Fruit fly (Drosophila melanogaster) whole organism, embryonic: Measurements from ENCODE around the gene CG33172.

Experiments used
- Bdp1 ChIP-seq: fragments of 200-800 bp; sonication (Bioruptor generic); optimal IDR thresholded peaks from 3 replicates; lab custom pipeline; 2016; ENCODE audit warnings: missing biosample characterization, missing genetic modification characterization
- CG10267 ChIP-seq: fragments of 200-800 bp; sonication (Bioruptor generic); optimal IDR thresholded peaks from 2 replicates; lab custom pipeline; 2018; ENCODE audit warnings: missing biosample characterization, mild to moderate bottlenecking, missing genetic modification characterization, moderate library complexity
- CG12299 ChIP-seq: fragments of 200-800 bp; sonication (Bioruptor generic); optimal IDR thresholded peaks from 2 replicates; lab custom pipeline; 2018; ENCODE audit warnings: missing biosample characterization, mild to moderate bottlenecking, missing genetic modification characterization
- CG12391 ChIP-seq: fragments of 200-800 bp; sonication (Bioruptor generic); optimal IDR thresholded peaks from 3 replicates; lab custom pipeline; 2018; ENCODE audit warnings: missing biosample characterization, mild to moderate bottlenecking, missing genetic modification characterization, moderate library complexity
- CG12659 ChIP-seq: fragments of 200-800 bp; sonication (Bioruptor generic); optimal IDR thresholded peaks from 3 replicates; lab custom pipeline; 2017; ENCODE audit warnings: mild to moderate bottlenecking, missing biosample characterization, missing genetic modification reagents, missing genetic modification characterization
- CG13287 ChIP-seq: fragments of 200-800 bp; sonication (Bioruptor generic); IDR thresholded peaks from 2 replicates; pipeline ENCODE4 v1.3.6; 2022; ENCODE audit warnings: missing biosample characterization, missing genetic modification characterization; ENCODE audit not compliant: partially characterized antibody
- CG14965 ChIP-seq: fragments of 200-800 bp; sonication (Bioruptor generic); optimal IDR thresholded peaks from 2 replicates; lab custom pipeline; 2016; ENCODE audit warnings: missing biosample characterization, missing genetic modification characterization, borderline replicate concordance
- CG15269 ChIP-seq: fragments of 200-800 bp; sonication (Bioruptor generic); optimal IDR thresholded peaks from 2 replicates; lab custom pipeline; 2018; ENCODE audit warnings: missing biosample characterization, mild to moderate bottlenecking, missing genetic modification characterization, moderate library complexity
- CG15514 ChIP-seq: fragments of 200-800 bp; sonication (Bioruptor generic); optimal IDR thresholded peaks from 3 replicates; lab custom pipeline; 2017; ENCODE audit warnings: missing biosample characterization, missing genetic modification characterization, mild to moderate bottlenecking, moderate library complexity, missing genetic modification reagents
- CG17328 ChIP-seq: fragments of 200-800 bp; sonication (Bioruptor generic); IDR thresholded peaks from 2 replicates; pipeline ENCODE4 v1.3.6; 2022; ENCODE audit warnings: missing biosample characterization, missing genetic modification characterization
- CG17612 ChIP-seq: fragments of 200-800 bp; sonication (Bioruptor generic); IDR thresholded peaks from 2 replicates; pipeline ENCODE4 v1.3.6; 2022; ENCODE audit warnings: missing biosample characterization, missing genetic modification characterization
- CG17912 ChIP-seq: fragments of 200-800 bp; sonication (Bioruptor generic); optimal IDR thresholded peaks from 2 replicates; lab custom pipeline; 2018; ENCODE audit warnings: missing biosample characterization, mild to moderate bottlenecking, missing genetic modification characterization
- CG2116 ChIP-seq: fragments of 200-800 bp; sonication (Bioruptor generic); optimal IDR thresholded peaks from 3 replicates; lab custom pipeline; 2018; ENCODE audit warnings: missing biosample characterization, mild to moderate bottlenecking, missing genetic modification characterization
- CG2120 ChIP-seq: fragments of 200-800 bp; sonication (Bioruptor generic); optimal IDR thresholded peaks from 3 replicates; lab custom pipeline; 2016; ENCODE audit warnings: missing biosample characterization, missing genetic modification characterization
- CG30403 ChIP-seq: fragments of 200-800 bp; sonication (Bioruptor generic); optimal IDR thresholded peaks from 3 replicates; lab custom pipeline; 2016; ENCODE audit warnings: missing biosample characterization, missing genetic modification characterization
- CG5953 ChIP-seq: fragments of 200-800 bp; sonication (Bioruptor generic); IDR thresholded peaks from 2 replicates; pipeline ENCODE4 v1.3.6; 2022; ENCODE audit warnings: missing biosample characterization, missing genetic modification characterization
- CG6654 ChIP-seq: fragments of 200-800 bp; sonication (Bioruptor generic); optimal IDR thresholded peaks from 2 replicates; lab custom pipeline; 2017; ENCODE audit warnings: missing biosample characterization, mild to moderate bottlenecking, missing genetic modification characterization
- CG6813 ChIP-seq: fragments of 200-800 bp; sonication (Bioruptor generic); optimal IDR thresholded peaks from 2 replicates; lab custom pipeline; 2017; ENCODE audit warnings: missing biosample characterization, missing genetic modification characterization, mild to moderate bottlenecking, moderate library complexity, missing genetic modification reagents
- CG9437 ChIP-seq: fragments of 200-800 bp; sonication (Bioruptor generic); optimal IDR thresholded peaks from 2 replicates; lab custom pipeline; 2018; ENCODE audit warnings: missing biosample characterization, mild to moderate bottlenecking, missing genetic modification characterization
- CG9797 ChIP-seq: fragments of 200-800 bp; sonication (Bioruptor generic); optimal IDR thresholded peaks from 3 replicates; lab custom pipeline; 2018; ENCODE audit warnings: missing biosample characterization, mild to moderate bottlenecking, missing genetic modification characterization
- CG9932 ChIP-seq: fragments of 200-800 bp; sonication (Bioruptor generic); IDR thresholded peaks from 2 replicates; pipeline ENCODE4 v1.3.6; 2022; ENCODE audit warnings: missing biosample characterization, missing genetic modification characterization
- Camta ChIP-seq: fragments of 200-800 bp; sonication (Bioruptor generic); optimal IDR thresholded peaks from 2 replicates; lab custom pipeline; 2016; ENCODE audit warnings: missing biosample characterization, missing genetic modification characterization
- CoRest ChIP-seq: fragments of 200-800 bp; sonication (Bioruptor generic); optimal IDR thresholded peaks from 3 replicates; lab custom pipeline; 2018; ENCODE audit warnings: missing biosample characterization, mild to moderate bottlenecking, missing genetic modification characterization, moderate library complexity
- D19A ChIP-seq: fragments of 200-800 bp; optimal IDR thresholded peaks from 3 replicates; lab custom pipeline; 2019; ENCODE audit warnings: missing biosample characterization, mild to moderate bottlenecking, missing genetic modification characterization, moderate library complexity
- Dref ChIP-seq: fragments of 200-800 bp; sonication (Bioruptor generic); IDR thresholded peaks from 2 replicates; pipeline ENCODE4 v1.3.6; 2022; ENCODE audit warnings: missing biosample characterization, missing genetic modification characterization
- Ets97D ChIP-seq: fragments of 200-800 bp; sonication (Bioruptor generic); optimal IDR thresholded peaks from 3 replicates; lab custom pipeline; 2016; ENCODE audit warnings: missing biosample characterization, missing genetic modification characterization
- HmgD ChIP-seq: fragments of 200-800 bp; sonication (Bioruptor generic); optimal IDR thresholded peaks from 3 replicates; lab custom pipeline; 2016; ENCODE audit warnings: missing biosample characterization, missing genetic modification characterization
- Hmr ChIP-seq: fragments of 200-800 bp; sonication (Bioruptor generic); optimal IDR thresholded peaks from 3 replicates; lab custom pipeline; 2017; ENCODE audit warnings: mild to moderate bottlenecking, missing biosample characterization, missing genetic modification reagents, missing genetic modification characterization
- Hr51 ChIP-seq, 2 experiments: fragments of 200-800 bp; sonication (Bioruptor generic); optimal IDR thresholded peaks; 2 replicates in 1 of 2; 3 replicates in 1 of 2; lab custom pipeline; 2016 to 2018; ENCODE audit warnings: missing biosample characterization in 2 of 2, missing genetic modification characterization in 2 of 2, mild to moderate bottlenecking in 1 of 2, moderate library complexity in 1 of 2
- Lhr ChIP-seq: fragments of 200-800 bp; sonication (Bioruptor generic); optimal IDR thresholded peaks from 3 replicates; lab custom pipeline; 2017; ENCODE audit warnings: mild to moderate bottlenecking, missing biosample characterization, missing genetic modification reagents, missing genetic modification characterization
- Lpt ChIP-seq: fragments of >200 bp; optimal IDR thresholded peaks from 2 replicates; lab custom pipeline; 2018; ENCODE audit warnings: missing biosample characterization, missing genetic modification characterization
- NFAT ChIP-seq: fragments of 200-800 bp; sonication (Bioruptor generic); IDR thresholded peaks from 2 replicates; pipeline ENCODE4 v1.3.6; 2022; ENCODE audit warnings: missing biosample characterization, missing genetic modification characterization
- Rfx ChIP-seq: fragments of 200-800 bp; sonication (Bioruptor generic); IDR thresholded peaks from 2 replicates; pipeline ENCODE4 v1.3.6; 2022; ENCODE audit warnings: missing biosample characterization, missing genetic modification characterization
- Sin3A ChIP-seq: fragments of >200 bp; optimal IDR thresholded peaks from 2 replicates; lab custom pipeline; 2018
- amos ChIP-seq: fragments of 200-800 bp; sonication (Bioruptor generic); IDR thresholded peaks from 2 replicates; pipeline ENCODE4 v1.3.6; 2022; ENCODE audit warnings: missing biosample characterization, missing genetic modification characterization; ENCODE audit not compliant: partially characterized antibody
- bigmax ChIP-seq: fragments of 200-800 bp; sonication (Bioruptor generic); optimal IDR thresholded peaks from 2 replicates; lab custom pipeline; 2018; ENCODE audit warnings: missing biosample characterization, mild to moderate bottlenecking, missing genetic modification characterization
- bsh ChIP-seq, 2 experiments: fragments of 200-800 bp; sonication (Bioruptor generic); optimal IDR thresholded peaks; 2 replicates each; lab custom pipeline; 2017 to 2018; ENCODE audit warnings: mild to moderate bottlenecking in 2 of 2, missing biosample characterization in 2 of 2, missing genetic modification characterization in 2 of 2, moderate library complexity in 1 of 2
- dati ChIP-seq: fragments of 200-800 bp; sonication (Bioruptor generic); IDR thresholded peaks from 2 replicates; pipeline ENCODE4 v1.3.6; 2022; ENCODE audit warnings: missing biosample characterization, missing genetic modification characterization
- fu2 ChIP-seq: fragments of 200-800 bp; sonication (Bioruptor generic); optimal IDR thresholded peaks from 2 replicates; lab custom pipeline; 2016; ENCODE audit warnings: missing biosample characterization, missing genetic modification characterization
- gsb ChIP-seq: fragments of 200-800 bp; sonication (Bioruptor generic); IDR thresholded peaks from 2 replicates; pipeline ENCODE4 v1.3.6; 2022; ENCODE audit warnings: missing biosample characterization, missing genetic modification characterization
- lilli ChIP-seq: fragments of 200-800 bp; sonication (Bioruptor generic); optimal IDR thresholded peaks from 3 replicates; lab custom pipeline; 2016; ENCODE audit warnings: missing biosample characterization, missing genetic modification characterization
- luna ChIP-seq: fragments of 200-800 bp; sonication (Bioruptor generic); optimal IDR thresholded peaks from 2 replicates; lab custom pipeline; 2016; ENCODE audit warnings: missing biosample characterization, missing genetic modification characterization
- mam ChIP-seq: fragments of 200-800 bp; sonication (Bioruptor generic); optimal IDR thresholded peaks from 3 replicates; lab custom pipeline; 2016; ENCODE audit warnings: missing biosample characterization, missing genetic modification characterization
- sqz ChIP-seq: fragments of 200-800 bp; sonication (Bioruptor generic); optimal IDR thresholded peaks from 3 replicates; lab custom pipeline; 2018; ENCODE audit warnings: missing biosample characterization, mild to moderate bottlenecking, missing genetic modification characterization
- sr ChIP-seq: fragments of 200-800 bp; sonication (Bioruptor generic); IDR thresholded peaks from 3 replicates; pipeline ENCODE4 v1.3.6; 2022; ENCODE audit warnings: missing biosample characterization, missing genetic modification characterization
- stwl ChIP-seq: fragments of 200-800 bp; sonication (Bioruptor generic); optimal IDR thresholded peaks from 3 replicates; lab custom pipeline; 2018; ENCODE audit warnings: missing biosample characterization, mild to moderate bottlenecking, missing genetic modification characterization, moderate library complexity
- tll ChIP-seq, 2 experiments: fragments of 200-800 bp in 1 of 2; fragments of >200 bp in 1 of 2; sonication (Bioruptor generic) in 1 of 2; optimal IDR thresholded peaks; 2 replicates each; lab custom pipeline; 2017 to 2019; ENCODE audit warnings: missing biosample characterization in 2 of 2, missing genetic modification characterization in 2 of 2, mild to moderate bottlenecking in 1 of 2, moderate library complexity in 1 of 2
- wek ChIP-seq: fragments of 200-800 bp; sonication (Bioruptor generic); optimal IDR thresholded peaks from 3 replicates; lab custom pipeline; 2018; ENCODE audit warnings: missing biosample characterization, mild to moderate bottlenecking, missing genetic modification characterization, moderate library complexity
- zfh2 ChIP-seq: fragments of 200-800 bp; sonication (Bioruptor generic); optimal IDR thresholded peaks from 2 replicates; lab custom pipeline; 2016; ENCODE audit warnings: missing biosample characterization, missing genetic modification characterization

CG33172 gene

dm6 chrX:15785429-15786239 is 16.2 kb downstream of the CG33172 start, which contains the start of the genes Paf-AHalpha and mRpS30 (continued):
- peak; percentile 53 for TF ChIP-seq Ets97D (GFP tag; lab: Kevin White, UChicago)
- no peak for TF ChIP-seq Hr51 (GFP tag; optimal IDR thresholded peaks at IDR 0.05; lab: Kevin White, UChicago)
- TF ChIP-seq Sin3A: peak; percentile 41
- no peak for TF ChIP-seq CG15269
- no peak for TF ChIP-seq Camta (GFP tag; lab: Kevin White, UChicago)
- peak; percentile 38 for TF ChIP-seq lilli (GFP tag; lab: Kevin White, UChicago)
- no peak for TF ChIP-seq D19A (tag; lab: Kevin White, UChicago)
- peak; percentile 68 for TF ChIP-seq Dref (GFP tag; lab: Robert Waterston, UW)
- TF ChIP-seq NFAT: no peak
- TF ChIP-seq CG6654 (GFP tag; lab: Kevin White, UChicago): no peak
- no peak for TF ChIP-seq CG12299 (tag; lab: Kevin White, UChicago)
- TF ChIP-seq CG9932 (GFP tag; lab: Robert Waterston, UW): peak; percentile 31; the same call in 1 of the 2 replicates
- peak; percentile 35 for TF ChIP-seq CG2120 (GFP tag; lab: Kevin White, UChicago)
- TF ChIP-seq luna (GFP tag; lab: Kevin White, UChicago): no peak
- TF ChIP-seq stwl (tag; lab: Kevin White, UChicago): peak; percentile 9
- TF ChIP-seq HmgD (GFP tag; lab: Kevin White, UChicago): no peak
- no peak for TF ChIP-seq sqz
- no peak for TF ChIP-seq CG14965 (GFP tag; lab: Kevin White, UChicago)
- TF ChIP-seq CG13287 (GFP tag; lab: Robert Waterston, UW): no peak
- peak; percentile 98 for TF ChIP-seq CG2116 (GFP tag; lab: Kevin White, UChicago)
- TF ChIP-seq dati (GFP tag; lab: Robert Waterston, UW): no peak
- no peak for TF ChIP-seq CG17612 (GFP tag; lab: Robert Waterston, UW)
- TF ChIP-seq zfh2 (GFP tag; lab: Kevin White, UChicago): peak; percentile 1
- peak; percentile 14; the same call in 1 of the 2 replicates for TF ChIP-seq amos (GFP tag; lab: Robert Waterston, UW)
- no peak for TF ChIP-seq CG5953 (GFP tag; lab: Robert Waterston, UW)
- no peak for TF ChIP-seq gsb (GFP tag; lab: Robert Waterston, UW)
- peak; percentile 5 for TF ChIP-seq CG12391 (tag; lab: Kevin White, UChicago)
- TF ChIP-seq Lpt (GFP tag; lab: Kevin White, UChicago): no peak
- no peak for TF ChIP-seq sr (GFP tag; lab: Robert Waterston, UW)
- TF ChIP-seq CG10267: peak; percentile 19
- peak; percentile 89 for TF ChIP-seq CG9437 (GFP tag; lab: Kevin White, UChicago)
- no peak for TF ChIP-seq CG17328 (GFP tag; lab: Robert Waterston, UW)
- no peak for TF ChIP-seq CG6813 (GFP tag; lab: Kevin White, UChicago)
- TF ChIP-seq mam: peak; percentile 37
- TF ChIP-seq fu2 (GFP tag; lab: Kevin White, UChicago): no peak
- peak; percentile 96 for TF ChIP-seq bigmax (GFP tag; lab: Kevin White, UChicago)
- no peak for TF ChIP-seq CG17912 (GFP tag; lab: Kevin White, UChicago)
- TF ChIP-seq tll (GFP tag; optimal IDR thresholded peaks at IDR 0.05; lab: Kevin White, UChicago): peak in 1 of 2 experiments; percentile 61
- peak; percentile 23 for TF ChIP-seq CG12659
- peak; percentile 44 for TF ChIP-seq CG15514 (GFP tag; lab: Kevin White, UChicago)
- TF ChIP-seq wek (GFP tag; lab: Kevin White, UChicago): no peak
- TF ChIP-seq Rfx (GFP tag; lab: Robert Waterston, UW): peak; percentile 40; the same call in 1 of the 2 replicates
- TF ChIP-seq bsh (GFP tag; optimal IDR thresholded peaks at IDR 0.05; lab: Kevin White, UChicago): no peak
- peak; percentile 60 for TF ChIP-seq CG9797 (GFP tag; lab: Kevin White, UChicago)
- TF ChIP-seq CG30403 (GFP tag; lab: Kevin White, UChicago): peak; percentile 6
- TF ChIP-seq Hmr (GFP tag; lab: Kevin White, UChicago): no peak
- TF ChIP-seq Lhr (GFP tag; lab: Kevin White, UChicago): no peak
- TF ChIP-seq CoRest: no peak
- TF ChIP-seq Bdp1 (GFP tag; lab: Kevin White, UChicago): no peak
